Worm (Caenorhabditis elegans) whole organism, L1 larva: ENCODE data around the gene F58B3.6.
A peak's percentile ranks its signal among the peaks of the same experiment; 100 is the strongest.

Source experiments
- C16A3.4 ChIP-seq: fragments of 150-350 bp; optimal IDR thresholded peaks from 2 replicates; lab custom pipeline; 2014; ENCODE audit warnings: missing biosample characterization, missing genetic modification characterization
- Y116A8C.19 ChIP-seq: sonication (generic microtip); optimal IDR thresholded peaks from 2 replicates; lab custom pipeline; 2016; ENCODE audit warnings: missing compliant biosample characterization, missing genetic modification characterization, borderline replicate concordance
- aha-1 ChIP-seq: fragments of 150-350 bp; optimal IDR thresholded peaks from 2 replicates; lab custom pipeline; 2014; ENCODE audit warnings: missing biosample characterization, missing genetic modification characterization
- alr-1 ChIP-seq: fragments of 200-800 bp; sonication (Bioruptor generic); optimal IDR thresholded peaks from 2 replicates; lab custom pipeline; 2018; ENCODE audit warnings: borderline replicate concordance, mild to moderate bottlenecking, missing genetic modification characterization, missing compliant biosample characterization
- aly-2 ChIP-seq: fragments of 150-350 bp; optimal IDR thresholded peaks from 2 replicates; lab custom pipeline; 2014; ENCODE audit warnings: missing biosample characterization, missing genetic modification characterization
- ama-1 ChIP-seq: fragments of 150-350 bp; optimal IDR thresholded peaks from 2 replicates; lab custom pipeline; 2014
- ceh-8 ChIP-seq: fragments of 200-800 bp; sonication (Bioruptor generic); optimal IDR thresholded peaks from 2 replicates; lab custom pipeline; 2018; ENCODE audit warnings: mild to moderate bottlenecking, missing genetic modification characterization, moderate library complexity, missing compliant biosample characterization
- ceh-82 ChIP-seq, 3 experiments: fragments of 150-350 bp in 1 of 3; sonication (generic microtip) in 2 of 3; optimal IDR thresholded peaks; 2 replicates each; lab custom pipeline; 2014 to 2017; ENCODE audit warnings: missing biosample characterization in 3 of 3, missing genetic modification characterization in 3 of 3
- ces-1 ChIP-seq: fragments of 150-350 bp; optimal IDR thresholded peaks from 2 replicates; lab custom pipeline; 2014; ENCODE audit warnings: missing biosample characterization, missing genetic modification reagents, missing genetic modification characterization
- dsc-1 ChIP-seq: sonication (generic microtip); optimal IDR thresholded peaks from 2 replicates; lab custom pipeline; 2016; ENCODE audit warnings: mild to moderate bottlenecking, missing genetic modification characterization, missing compliant biosample characterization
- efl-1 ChIP-seq, 4 experiments: fragments of 150-350 bp; optimal IDR thresholded peaks in 3 of 4; peaks in 1 of 4; 1 replicate in 1 of 4; 2 replicates in 3 of 4; lab custom pipeline; 2014; ENCODE audit warnings: missing biosample characterization in 2 of 4, missing genetic modification characterization in 2 of 4, missing genetic modification reagents in 2 of 4
- egl-13 ChIP-seq: sonication (generic microtip); optimal IDR thresholded peaks from 2 replicates; lab custom pipeline; 2016; ENCODE audit warnings: missing genotype, missing genetic modification reagents, missing genetic modification characterization, missing compliant biosample characterization
- egl-27 ChIP-seq, 2 experiments: fragments of 150-350 bp in 1 of 2; sonication (generic microtip); optimal IDR thresholded peaks; 3 replicates each; lab custom pipeline; 2017 to 2018; ENCODE audit warnings: missing biosample characterization in 2 of 2, missing genetic modification characterization in 2 of 2, missing genetic modification reagents in 2 of 2
- elt-2 ChIP-seq: sonication (generic microtip); optimal IDR thresholded peaks from 2 replicates; lab custom pipeline; 2016; ENCODE audit warnings: missing genetic modification characterization, mild to moderate bottlenecking, inconsistent platforms, missing compliant biosample characterization, missing genetic modification reagents
- ets-5 ChIP-seq: fragments of 200-800 bp; sonication (Bioruptor generic); IDR thresholded peaks from 2 replicates; pipeline ENCODE4 v1.3.6; 2022; ENCODE audit warnings: missing genetic modification characterization, missing compliant biosample characterization
- fkh-10 ChIP-seq: sonication (generic microtip); optimal IDR thresholded peaks from 2 replicates; lab custom pipeline; 2017; ENCODE audit warnings: missing biosample characterization, missing genetic modification reagents, missing genetic modification characterization
- fkh-4 ChIP-seq: sonication (generic microtip); optimal IDR thresholded peaks from 2 replicates; lab custom pipeline; 2016; ENCODE audit warnings: missing compliant biosample characterization, missing genetic modification characterization, borderline replicate concordance
- grh-1 ChIP-seq: fragments of 200-800 bp; sonication (Bioruptor generic); IDR thresholded peaks from 2 replicates; pipeline ENCODE4 v1.3.6; 2022; ENCODE audit warnings: missing genetic modification reagents, missing genetic modification characterization, missing compliant biosample characterization
- hlh-17 ChIP-seq: fragments of 200-800 bp; sonication (Bioruptor generic); optimal IDR thresholded peaks from 2 replicates; lab custom pipeline; 2018; ENCODE audit warnings: missing genetic modification characterization, mild to moderate bottlenecking, missing compliant biosample characterization, moderate library complexity, borderline replicate concordance
- hlh-4 ChIP-seq: sonication (generic microtip); optimal IDR thresholded peaks from 2 replicates; lab custom pipeline; 2016; ENCODE audit warnings: mild to moderate bottlenecking, missing genetic modification characterization, missing compliant biosample characterization
- hpl-2 ChIP-seq: fragments of 150-350 bp; optimal IDR thresholded peaks from 2 replicates; lab custom pipeline; 2014; ENCODE audit warnings: missing biosample characterization, missing genetic modification reagents, missing genetic modification characterization
- irx-1 ChIP-seq: sonication (generic microtip); optimal IDR thresholded peaks from 2 replicates; lab custom pipeline; 2016; ENCODE audit warnings: missing genetic modification characterization, missing compliant biosample characterization
- jun-1 ChIP-seq: fragments of 150-350 bp; optimal IDR thresholded peaks from 2 replicates; lab custom pipeline; 2014; ENCODE audit warnings: missing biosample characterization, missing genetic modification reagents, missing genetic modification characterization
- lin-15B ChIP-seq: fragments of 150-350 bp; sonication (generic microtip); optimal IDR thresholded peaks from 3 replicates; lab custom pipeline; 2014; ENCODE audit warnings: missing biosample characterization, missing genetic modification characterization
- lin-39 ChIP-seq: fragments of 150-350 bp; optimal IDR thresholded peaks from 2 replicates; lab custom pipeline; 2014; ENCODE audit warnings: missing biosample characterization, missing genetic modification reagents, missing genetic modification characterization
- lir-3 ChIP-seq: sonication (generic microtip); optimal IDR thresholded peaks from 2 replicates; lab custom pipeline; 2016; ENCODE audit warnings: mild to moderate bottlenecking, missing genetic modification characterization, moderate library complexity, missing compliant biosample characterization; ENCODE audit not compliant: poor library complexity
- lsy-2 ChIP-seq, 2 experiments: fragments of 150-350 bp; optimal IDR thresholded peaks; 2 replicates each; lab custom pipeline; 2014; ENCODE audit warnings: missing biosample characterization in 2 of 2, missing genetic modification characterization in 2 of 2
- mdl-1 ChIP-seq, 2 experiments: fragments of 150-350 bp; optimal IDR thresholded peaks; 2 replicates each; lab custom pipeline; 2014 to 2017; ENCODE audit warnings: missing biosample characterization in 2 of 2, missing genetic modification characterization in 2 of 2, inconsistent platforms in 1 of 2
- mef-2 ChIP-seq: fragments of 150-350 bp; optimal IDR thresholded peaks from 2 replicates; lab custom pipeline; 2014; ENCODE audit warnings: missing biosample characterization, missing genetic modification characterization
- nhr-11 ChIP-seq: fragments of 150-350 bp; optimal IDR thresholded peaks from 2 replicates; lab custom pipeline; 2014; ENCODE audit warnings: missing biosample characterization, missing genetic modification characterization
- nhr-12 ChIP-seq: sonication (generic microtip); optimal IDR thresholded peaks from 2 replicates; lab custom pipeline; 2017; ENCODE audit warnings: missing biosample characterization, missing genetic modification characterization
- nhr-19 ChIP-seq: fragments of 200-800 bp; sonication (Bioruptor generic); conservative IDR thresholded peaks from 2 replicates; pipeline ENCODE4 v1.3.6; 2022; ENCODE audit warnings: missing genetic modification characterization, missing compliant biosample characterization
- nhr-20 ChIP-seq: sonication (generic microtip); optimal IDR thresholded peaks from 2 replicates; lab custom pipeline; 2016; ENCODE audit warnings: mild to moderate bottlenecking, missing genetic modification characterization, missing compliant biosample characterization
- nhr-237 ChIP-seq: fragments of 150-350 bp; optimal IDR thresholded peaks from 2 replicates; lab custom pipeline; 2014; ENCODE audit warnings: missing biosample characterization, missing genetic modification characterization
- nhr-28 ChIP-seq: fragments of 150-350 bp; optimal IDR thresholded peaks from 2 replicates; lab custom pipeline; 2014; ENCODE audit warnings: missing biosample characterization, missing genetic modification characterization
- nhr-47 ChIP-seq: sonication (generic microtip); optimal IDR thresholded peaks from 2 replicates; lab custom pipeline; 2016; ENCODE audit warnings: mild to moderate bottlenecking, missing genetic modification characterization, moderate library complexity, missing compliant biosample characterization
- nhr-71 ChIP-seq: sonication (generic microtip); optimal IDR thresholded peaks from 2 replicates; lab custom pipeline; 2016; ENCODE audit warnings: mild to moderate bottlenecking, missing genetic modification characterization, moderate library complexity, missing compliant biosample characterization
- nhr-77 ChIP-seq: fragments of 150-350 bp; optimal IDR thresholded peaks from 2 replicates; lab custom pipeline; 2014; ENCODE audit warnings: missing biosample characterization, missing genetic modification characterization
- nhr-84 ChIP-seq: sonication (generic microtip); optimal IDR thresholded peaks from 2 replicates; lab custom pipeline; 2017; ENCODE audit warnings: missing biosample characterization, missing genetic modification characterization
- nhr-85 ChIP-seq: sonication (generic microtip); peaks from one replicate; lab custom pipeline; 2016; ENCODE audit warnings: missing genetic modification characterization, inconsistent platforms, missing compliant biosample characterization
- pqm-1 ChIP-seq: sonication (generic microtip); optimal IDR thresholded peaks from 3 replicates; lab custom pipeline; 2017; ENCODE audit warnings: missing biosample characterization, missing genetic modification characterization
- skn-1 ChIP-seq: fragments of 150-350 bp; optimal IDR thresholded peaks from 2 replicates; lab custom pipeline; 2014; ENCODE audit warnings: missing biosample characterization, missing genetic modification characterization
- snpc-4 ChIP-seq: fragments of 150-350 bp; optimal IDR thresholded peaks from 2 replicates; lab custom pipeline; 2014; ENCODE audit warnings: missing biosample characterization, missing genetic modification characterization
- sptf-1 ChIP-seq: fragments of 150-350 bp; optimal IDR thresholded peaks from 2 replicates; lab custom pipeline; 2014; ENCODE audit warnings: missing biosample characterization, missing genetic modification characterization
- sup-37 ChIP-seq: fragments of 200-800 bp; sonication (Bioruptor generic); optimal IDR thresholded peaks from 2 replicates; lab custom pipeline; 2018; ENCODE audit warnings: mild to moderate bottlenecking, missing genetic modification characterization, missing compliant biosample characterization
- tbx-2 ChIP-seq: sonication (generic microtip); optimal IDR thresholded peaks from 2 replicates; lab custom pipeline; 2016; ENCODE audit warnings: missing genetic modification characterization, missing compliant biosample characterization
- tlp-1 ChIP-seq: fragments of 150-350 bp; optimal IDR thresholded peaks from 2 replicates; lab custom pipeline; 2014; ENCODE audit warnings: missing biosample characterization, missing genetic modification characterization
- unc-62 ChIP-seq: fragments of 150-350 bp; optimal IDR thresholded peaks from 2 replicates; lab custom pipeline; 2014; ENCODE audit warnings: missing biosample characterization, missing genetic modification reagents, missing genetic modification characterization
- unc-86 ChIP-seq: sonication (generic microtip); optimal IDR thresholded peaks from 2 replicates; lab custom pipeline; 2016; ENCODE audit warnings: missing genetic modification characterization, missing compliant biosample characterization
- vab-15 ChIP-seq: sonication (generic microtip); optimal IDR thresholded peaks from 2 replicates; lab custom pipeline; 2017; ENCODE audit warnings: missing genotype, mild to moderate bottlenecking, missing genetic modification characterization, missing compliant biosample characterization
- xbp-1 ChIP-seq: sonication (generic microtip); optimal IDR thresholded peaks from 2 replicates; lab custom pipeline; 2016; ENCODE audit warnings: missing genetic modification characterization, missing compliant biosample characterization
- zag-1 ChIP-seq: fragments of 150-350 bp; optimal IDR thresholded peaks from 2 replicates; lab custom pipeline; 2014; ENCODE audit warnings: missing biosample characterization, missing genetic modification characterization
- ztf-11 ChIP-seq, 2 experiments: sonication (generic microtip); optimal IDR thresholded peaks; 2 replicates each; lab custom pipeline; 2016 to 2017; ENCODE audit warnings: missing genetic modification characterization in 2 of 2, missing biosample characterization in 1 of 2, missing compliant biosample characterization in 1 of 2
- ztf-4 ChIP-seq: fragments of 150-350 bp; optimal IDR thresholded peaks from 2 replicates; lab custom pipeline; 2014; ENCODE audit warnings: missing biosample characterization, missing genetic modification characterization

The F58B3.6 gene

DNA sequence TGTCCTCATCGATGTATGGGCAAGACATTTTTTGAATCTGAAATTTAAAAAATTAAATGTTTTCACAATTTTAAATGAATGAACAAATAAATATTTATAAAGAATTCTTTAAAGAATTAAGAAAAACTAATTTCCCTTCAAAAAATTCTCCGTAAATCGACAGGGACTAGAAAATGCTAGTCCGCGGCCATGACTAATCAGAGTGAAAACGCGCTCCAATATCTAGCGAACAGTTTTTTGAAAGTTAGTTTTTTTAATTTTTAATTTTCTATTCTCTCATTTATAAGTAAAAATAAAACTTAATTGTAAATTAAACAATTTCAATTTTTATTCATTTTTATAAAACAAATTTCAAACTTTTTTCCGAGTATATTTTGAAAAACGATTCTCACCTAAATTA, 43.6 kb upstream of the F58B3.6 start:
- TF ChIP-seq vab-15 = no peak
- peak; percentile 83 for TF ChIP-seq lir-3 (tag; lab: Kevin White, UChicago)
- no peak for TF ChIP-seq nhr-77 (tag; lab: Kevin White, UChicago)
- peak; percentile 37 for TF ChIP-seq fkh-4 (tag; lab: Kevin White, UChicago)
- no peak for TF ChIP-seq ets-5 (GFP tag; lab: Robert Waterston, UW)
- no peak for TF ChIP-seq grh-1 (GFP tag; lab: Robert Waterston, UW)
- TF ChIP-seq irx-1 (tag; lab: Kevin White, UChicago) = peak; percentile 75
- TF ChIP-seq aly-2 = no peak
- TF ChIP-seq lin-39 (tag; lab: Kevin White, UChicago) = peak; percentile 14
- TF ChIP-seq tbx-2 (tag; lab: Kevin White, UChicago) = peak; percentile 31
- TF ChIP-seq C16A3.4 (tag; lab: Kevin White, UChicago) = peak; percentile 38
- no peak for TF ChIP-seq unc-62 (GFP tag; lab: Kevin White, UChicago)
- TF ChIP-seq lsy-2 (tag; optimal IDR thresholded peaks at IDR 0.05; lab: Kevin White, UChicago) = peak; percentile 60 to 69
- peak in 1 of 3 experiments; percentile 3 for TF ChIP-seq ceh-82 (tag; optimal IDR thresholded peaks at IDR 0.05; lab: Kevin White, UChicago)
- TF ChIP-seq nhr-85 (tag; lab: Kevin White, UChicago) = no peak
- no peak for TF ChIP-seq elt-2
- TF ChIP-seq zag-1 (tag; lab: Kevin White, UChicago) = no peak
- TF ChIP-seq nhr-11 (tag; lab: Kevin White, UChicago) = peak; percentile 14
- TF ChIP-seq pqm-1 = no peak
- no peak for TF ChIP-seq jun-1
- no peak for TF ChIP-seq sptf-1 (tag; lab: Kevin White, UChicago)
- TF ChIP-seq unc-86 = no peak
- peak; percentile 59 for TF ChIP-seq egl-13 (tag; lab: Kevin White, UChicago)
- no peak for TF ChIP-seq ztf-4 (tag; lab: Kevin White, UChicago)
- TF ChIP-seq nhr-84 (tag; lab: Kevin White, UChicago) = no peak
- peak; percentile 20 for TF ChIP-seq snpc-4 (tag; lab: Kevin White, UChicago)
- TF ChIP-seq nhr-28 (tag; lab: Kevin White, UChicago) = no peak
- TF ChIP-seq nhr-237 (tag; lab: Kevin White, UChicago) = no peak
- peak; percentile 66 for TF ChIP-seq lin-15B (tag; lab: Kevin White, UChicago)
- no peak for TF ChIP-seq mef-2
- TF ChIP-seq mdl-1 (tag; optimal IDR thresholded peaks at IDR 0.05; lab: Kevin White, UChicago) = no peak
- TF ChIP-seq ces-1 = no peak
- TF ChIP-seq hlh-4 (tag; lab: Kevin White, UChicago) = no peak
- TF ChIP-seq sup-37 (GFP tag; lab: Kevin White, UChicago) = no peak
- TF ChIP-seq dsc-1 (tag; lab: Kevin White, UChicago) = peak; percentile 10
- TF ChIP-seq ztf-11 (tag; optimal IDR thresholded peaks at IDR 0.05; lab: Kevin White, UChicago) = peak in 1 of 2 experiments; percentile 53
- peak; percentile 71 for TF ChIP-seq skn-1 (tag; lab: Kevin White, UChicago)
- TF ChIP-seq nhr-20 (tag; lab: Kevin White, UChicago) = peak; percentile 7
- no peak; the same call in 1 of the 2 replicates for TF ChIP-seq nhr-19
- TF ChIP-seq hlh-17 (GFP tag; lab: Kevin White, UChicago) = no peak
- peak; percentile 19 to 43 for TF ChIP-seq efl-1 (optimal IDR thresholded peaks at IDR 0.05; lab: Kevin White, UChicago)
- TF ChIP-seq efl-1 (GFP tag; optimal IDR thresholded peaks at IDR 0.05 in 1 of 2; lab: Kevin White, UChicago) = peak; percentile 46 to 83
- TF ChIP-seq hpl-2 (GFP tag; lab: Kevin White, UChicago) = no peak
- TF ChIP-seq fkh-10 (GFP tag; lab: Kevin White, UChicago) = no peak
- TF ChIP-seq tlp-1 (tag; lab: Kevin White, UChicago) = no peak
- TF ChIP-seq aha-1 (tag; lab: Kevin White, UChicago) = no peak
- TF ChIP-seq egl-27 (tag; optimal IDR thresholded peaks at IDR 0.05; lab: Kevin White, UChicago) = no peak
- no peak for TF ChIP-seq ama-1 (lab: Kevin White, UChicago)
- peak; percentile 49 for TF ChIP-seq xbp-1
- no peak for TF ChIP-seq Y116A8C.19 (tag; lab: Kevin White, UChicago)
- TF ChIP-seq nhr-71 (tag; lab: Kevin White, UChicago) = peak; percentile 66
- TF ChIP-seq alr-1 (tag; lab: Kevin White, UChicago) = no peak
- no peak for TF ChIP-seq ceh-8 (GFP tag; lab: Kevin White, UChicago)
- TF ChIP-seq nhr-12 (tag; lab: Kevin White, UChicago) = no peak
- TF ChIP-seq nhr-47 (tag; lab: Kevin White, UChicago) = peak; percentile 63
